Worm (Caenorhabditis elegans) whole organism, L3 larva: ENCODE results near the gene R11G10.4.

Experiments used
- R02D3.7 ChIP-seq: fragments of 150-350 bp; optimal IDR thresholded peaks from 2 replicates; lab custom pipeline; 2014; ENCODE audit warnings: missing biosample characterization, missing genetic modification characterization
- ZK546.5 ChIP-seq: sonication (generic microtip); optimal IDR thresholded peaks from 2 replicates; lab custom pipeline; 2017; ENCODE audit warnings: missing biosample characterization, missing genetic modification characterization
- aly-2 ChIP-seq: fragments of 150-350 bp; optimal IDR thresholded peaks from 2 replicates; lab custom pipeline; 2014; ENCODE audit warnings: missing biosample characterization, missing genetic modification characterization
- ama-1 ChIP-seq: fragments of 150-350 bp; optimal IDR thresholded peaks from 2 replicates; lab custom pipeline; 2018
- ceh-16 ChIP-seq: sonication (generic microtip); optimal IDR thresholded peaks from 2 replicates; lab custom pipeline; 2017; ENCODE audit warnings: missing biosample characterization, missing genetic modification characterization
- ceh-28 ChIP-seq: fragments of 150-350 bp; optimal IDR thresholded peaks from 2 replicates; lab custom pipeline; 2014; ENCODE audit warnings: missing biosample characterization, missing genetic modification reagents, missing genetic modification characterization
- ceh-82 ChIP-seq: fragments of 150-350 bp; optimal IDR thresholded peaks from 2 replicates; lab custom pipeline; 2014; ENCODE audit warnings: missing biosample characterization, missing genetic modification characterization
- ceh-9 ChIP-seq: sonication (generic microtip); optimal IDR thresholded peaks from 2 replicates; lab custom pipeline; 2018; ENCODE audit warnings: missing biosample characterization, missing genetic modification characterization
- daf-12 ChIP-seq: fragments of 150-350 bp; optimal IDR thresholded peaks from 2 replicates; lab custom pipeline; 2014; ENCODE audit warnings: missing biosample characterization, missing genetic modification reagents, missing genetic modification characterization
- egl-27 ChIP-seq: sonication (generic microtip); optimal IDR thresholded peaks from 4 replicates; lab custom pipeline; 2017; ENCODE audit warnings: missing biosample characterization, missing genetic modification reagents, missing genetic modification characterization
- egl-5 ChIP-seq: fragments of 150-350 bp; optimal IDR thresholded peaks from 2 replicates; lab custom pipeline; 2017; ENCODE audit warnings: missing biosample characterization, missing genetic modification reagents, missing genetic modification characterization, inconsistent platforms
- elt-1 ChIP-seq: fragments of 150-350 bp; optimal IDR thresholded peaks from 2 replicates; lab custom pipeline; 2014; ENCODE audit warnings: missing biosample characterization, missing genetic modification characterization
- elt-2 ChIP-seq: sonication (generic microtip); optimal IDR thresholded peaks from 2 replicates; lab custom pipeline; 2016; ENCODE audit warnings: missing genetic modification reagents, mild to moderate bottlenecking, missing genetic modification characterization, missing compliant biosample characterization
- elt-3 ChIP-seq, 3 experiments: fragments of 150-350 bp in 1 of 3; sonication (generic microtip) in 2 of 3; optimal IDR thresholded peaks; 2 replicates in 2 of 3; 4 replicates in 1 of 3; lab custom pipeline; 2014 to 2017; ENCODE audit warnings: missing biosample characterization in 3 of 3, missing genetic modification characterization in 3 of 3
- eor-1 ChIP-seq, 2 experiments: fragments of 150-350 bp; optimal IDR thresholded peaks; 2 replicates each; lab custom pipeline; 2014 to 2018; ENCODE audit warnings: missing biosample characterization in 2 of 2, missing genetic modification characterization in 2 of 2
- fkh-10 ChIP-seq: sonication (generic microtip); optimal IDR thresholded peaks from 2 replicates; lab custom pipeline; 2017; ENCODE audit warnings: missing biosample characterization, missing genetic modification reagents, missing genetic modification characterization
- fkh-2 ChIP-seq: fragments of 150-350 bp; optimal IDR thresholded peaks from 2 replicates; lab custom pipeline; 2014; ENCODE audit warnings: missing biosample characterization, missing genetic modification reagents, missing genetic modification characterization
- fos-1 ChIP-seq: fragments of 150-350 bp; optimal IDR thresholded peaks from 2 replicates; lab custom pipeline; 2014; ENCODE audit warnings: missing biosample characterization, missing genetic modification characterization
- hmg-11 ChIP-seq: sonication (generic microtip); optimal IDR thresholded peaks from 2 replicates; lab custom pipeline; 2016; ENCODE audit warnings: missing genetic modification characterization, missing compliant biosample characterization
- jun-1 ChIP-seq: fragments of 150-350 bp; optimal IDR thresholded peaks from 2 replicates; lab custom pipeline; 2014; ENCODE audit warnings: missing biosample characterization, missing genetic modification reagents, missing genetic modification characterization
- lin-15B ChIP-seq: fragments of 150-350 bp; optimal IDR thresholded peaks from 2 replicates; lab custom pipeline; 2014; ENCODE audit warnings: missing biosample characterization, missing genetic modification characterization
- lin-39 ChIP-seq: fragments of 150-350 bp; optimal IDR thresholded peaks from 2 replicates; lab custom pipeline; 2018; ENCODE audit warnings: missing biosample characterization, missing genetic modification reagents, missing genetic modification characterization
- lsy-12 ChIP-seq: sonication (generic microtip); optimal IDR thresholded peaks from 2 replicates; lab custom pipeline; 2016; ENCODE audit warnings: mild to moderate bottlenecking, missing genetic modification characterization, missing compliant biosample characterization
- mdl-1 ChIP-seq: fragments of 150-350 bp; optimal IDR thresholded peaks from 2 replicates; lab custom pipeline; 2014; ENCODE audit warnings: missing biosample characterization, missing genetic modification characterization
- mml-1 ChIP-seq: fragments of 150-350 bp; sonication (generic microtip); optimal IDR thresholded peaks from 3 replicates; lab custom pipeline; 2014; ENCODE audit warnings: missing biosample characterization, missing genetic modification characterization
- nfya-1 ChIP-seq: sonication (generic microtip); optimal IDR thresholded peaks from 2 replicates; lab custom pipeline; 2017; ENCODE audit warnings: missing genetic modification characterization, mild to moderate bottlenecking, missing compliant biosample characterization, antibody characterized with exemption, moderate library complexity; ENCODE audit not compliant: insufficient read depth
- nhr-11 ChIP-seq: fragments of 150-350 bp; optimal IDR thresholded peaks from 2 replicates; lab custom pipeline; 2014; ENCODE audit warnings: missing biosample characterization, missing genetic modification characterization
- nhr-12 ChIP-seq: fragments of 150-350 bp; optimal IDR thresholded peaks from 2 replicates; lab custom pipeline; 2014; ENCODE audit warnings: missing biosample characterization, missing genetic modification characterization
- nhr-23 ChIP-seq: fragments of 150-350 bp; optimal IDR thresholded peaks from 2 replicates; lab custom pipeline; 2014; ENCODE audit warnings: missing biosample characterization, missing genetic modification reagents, missing genetic modification characterization
- nhr-237 ChIP-seq: fragments of 150-350 bp; optimal IDR thresholded peaks from 2 replicates; lab custom pipeline; 2014; ENCODE audit warnings: missing biosample characterization, missing genetic modification characterization
- nhr-25 ChIP-seq: sonication (generic microtip); optimal IDR thresholded peaks from 2 replicates; lab custom pipeline; 2017; ENCODE audit warnings: missing biosample characterization, missing genetic modification characterization
- nhr-28 ChIP-seq: fragments of 150-350 bp; optimal IDR thresholded peaks from 2 replicates; lab custom pipeline; 2014; ENCODE audit warnings: missing biosample characterization, missing genetic modification characterization
- nhr-43 ChIP-seq: sonication (generic microtip); optimal IDR thresholded peaks from 2 replicates; lab custom pipeline; 2016; ENCODE audit warnings: mild to moderate bottlenecking, missing genetic modification characterization, missing compliant biosample characterization; ENCODE audit not compliant: poor library complexity, severe bottlenecking
- nhr-67 ChIP-seq: fragments of 150-350 bp; optimal IDR thresholded peaks from 2 replicates; lab custom pipeline; 2014; ENCODE audit warnings: missing biosample characterization, missing genetic modification characterization
- nhr-76 ChIP-seq: fragments of 150-350 bp; sonication (generic microtip); optimal IDR thresholded peaks from 5 replicates; lab custom pipeline; 2014; ENCODE audit warnings: missing biosample characterization, missing genetic modification characterization
- nhr-77 ChIP-seq: fragments of 150-350 bp; optimal IDR thresholded peaks from 2 replicates; lab custom pipeline; 2014; ENCODE audit warnings: missing biosample characterization, missing genetic modification characterization
- pha-4 ChIP-seq: fragments of 150-350 bp; optimal IDR thresholded peaks from 2 replicates; lab custom pipeline; 2014; ENCODE audit warnings: missing biosample characterization, missing genetic modification reagents, missing genetic modification characterization
- pqm-1 ChIP-seq: fragments of 150-350 bp; optimal IDR thresholded peaks from 2 replicates; lab custom pipeline; 2017; ENCODE audit warnings: missing biosample characterization, missing genetic modification characterization, inconsistent platforms
- sea-2 ChIP-seq: fragments of 150-350 bp; sonication (generic microtip); optimal IDR thresholded peaks from 4 replicates; lab custom pipeline; 2014; ENCODE audit warnings: missing biosample characterization, missing genetic modification reagents, missing genetic modification characterization
- skn-1 ChIP-seq: fragments of 150-350 bp; optimal IDR thresholded peaks from 2 replicates; lab custom pipeline; 2014; ENCODE audit warnings: missing biosample characterization, missing genetic modification characterization
- snpc-4 ChIP-seq: fragments of 150-350 bp; optimal IDR thresholded peaks from 2 replicates; lab custom pipeline; 2014; ENCODE audit warnings: missing biosample characterization, missing genetic modification characterization
- tbx-2 ChIP-seq: sonication (generic microtip); optimal IDR thresholded peaks from 2 replicates; lab custom pipeline; 2016; ENCODE audit warnings: mild to moderate bottlenecking, missing genetic modification characterization, missing compliant biosample characterization
- unc-39 ChIP-seq: sonication (generic microtip); optimal IDR thresholded peaks from 4 replicates; lab custom pipeline; 2017; ENCODE audit warnings: missing biosample characterization, missing genetic modification characterization
- unc-62 ChIP-seq: fragments of 150-350 bp; sonication (generic microtip); optimal IDR thresholded peaks from 4 replicates; lab custom pipeline; 2014; ENCODE audit warnings: missing biosample characterization, missing genetic modification reagents, missing genetic modification characterization
- zag-1 ChIP-seq: fragments of 150-350 bp; optimal IDR thresholded peaks from 2 replicates; lab custom pipeline; 2014; ENCODE audit warnings: missing biosample characterization, missing genetic modification characterization
- ztf-11 ChIP-seq: fragments of 150-350 bp; optimal IDR thresholded peaks from 2 replicates; lab custom pipeline; 2014; ENCODE audit warnings: missing biosample characterization, missing genetic modification characterization
- ztf-4 ChIP-seq: fragments of 150-350 bp; optimal IDR thresholded peaks from 2 replicates; lab custom pipeline; 2014; ENCODE audit warnings: missing biosample characterization, missing genetic modification characterization

The R11G10.4 gene

DNA sequence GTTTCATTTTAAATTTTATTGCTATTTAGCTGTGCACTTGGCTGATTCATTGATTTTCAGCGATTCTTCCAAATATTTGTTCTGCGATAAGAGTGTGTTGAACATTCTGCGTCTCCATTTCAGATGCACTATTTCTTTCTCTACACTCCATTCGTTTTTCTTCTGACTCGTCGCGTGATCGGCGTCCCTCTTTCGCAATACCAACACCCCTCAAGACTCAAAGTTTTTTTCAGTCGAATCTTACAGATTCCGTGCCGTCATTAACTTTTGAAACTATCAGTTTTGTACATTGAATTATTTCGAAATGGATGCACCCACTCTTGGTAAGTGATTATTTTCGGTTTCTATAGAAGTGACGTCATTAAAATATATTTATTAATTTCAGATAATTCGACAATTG is 43.4 kb upstream of the R11G10.4 start, which contains the start of gene frm-10 (continued):
- TF ChIP-seq skn-1 (tag; lab: Kevin White, UChicago): peak; percentile 28
- no peak for TF ChIP-seq ztf-4
- TF ChIP-seq elt-2 (tag; lab: Kevin White, UChicago): peak; percentile 89

- peak; percentile 9 for TF ChIP-seq elt-2 (tag; lab: Kevin White, UChicago)
- TF ChIP-seq ceh-9: no peak
- TF ChIP-seq elt-3 (tag; optimal IDR thresholded peaks at IDR 0.05; lab: Kevin White, UChicago): no peak
- TF ChIP-seq nhr-25 (tag; lab: Kevin White, UChicago): peak; percentile 34
- TF ChIP-seq ceh-16: no peak
- TF ChIP-seq skn-1 (tag; lab: Kevin White, UChicago): peak; percentile 49
- no peak for TF ChIP-seq fkh-10
- no peak for TF ChIP-seq egl-27 (tag; lab: Kevin White, UChicago)
- no peak for TF ChIP-seq ceh-82 (tag; lab: Kevin White, UChicago)
- TF ChIP-seq, all 47 proteins: peak for 3
These were observed 42.3 kb upstream of the R11G10.4 start for ce11 chrV:13464123-13464522.

DNA sequence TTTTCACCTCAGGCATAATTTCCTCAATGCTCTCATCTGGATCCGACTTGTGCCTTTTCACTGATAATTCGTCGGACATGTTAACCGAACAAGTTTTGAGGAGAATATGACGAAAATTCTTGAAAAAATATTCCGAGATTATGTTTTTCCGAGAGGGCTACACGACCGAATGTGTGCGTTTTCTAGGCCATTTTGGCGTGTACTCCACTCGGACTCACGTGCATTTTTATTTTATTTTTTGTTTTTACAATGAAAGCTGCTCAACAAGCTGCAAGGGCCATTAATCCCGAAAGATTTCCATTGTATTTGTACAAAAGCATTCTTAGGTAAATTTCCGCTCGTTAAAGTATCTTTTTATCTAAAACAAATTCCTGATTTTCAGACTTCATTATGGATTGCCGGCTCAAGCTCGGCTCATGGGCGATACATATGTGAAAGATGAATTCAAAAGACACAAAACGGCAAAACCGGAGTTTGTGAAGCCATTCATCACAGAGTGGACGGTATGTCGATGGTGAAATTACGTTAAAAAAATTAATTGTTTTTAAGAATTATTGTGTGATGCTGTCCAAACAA is 38.1 kb upstream of the R11G10.4 start, which contains the start of the genes F25H9.6 and F25H9.7:
Gene F25H9.6, minus strand, starts transcription at position 172 of the 576 bp plus-strand sequence.
Gene F25H9.7, plus strand, starts transcription at position 187 of the 576 bp plus-strand sequence.
- peak; percentile 95 for TF ChIP-seq nhr-43 (tag; lab: Kevin White, UChicago)
- peak; percentile 87 for TF ChIP-seq lsy-12 (tag; lab: Kevin White, UChicago)
- peak; percentile 9 for TF ChIP-seq ceh-28 (tag; lab: Kevin White, UChicago)
- TF ChIP-seq elt-3 (tag; optimal IDR thresholded peaks at IDR 0.05; lab: Kevin White, UChicago): no peak
- TF ChIP-seq pqm-1 (tag; lab: Kevin White, UChicago): peak; percentile 60
- peak; percentile 78 for TF ChIP-seq mdl-1
- peak; percentile 18 for TF ChIP-seq egl-27 (tag; lab: Kevin White, UChicago)
- TF ChIP-seq unc-62 (GFP tag; lab: Kevin White, UChicago): no peak
- no peak for TF ChIP-seq pha-4
- no peak for TF ChIP-seq daf-12
- peak; percentile 49 for TF ChIP-seq lin-39 (tag; lab: Kevin White, UChicago)
- TF ChIP-seq snpc-4 (tag; lab: Kevin White, UChicago): peak; percentile 72
- TF ChIP-seq jun-1: peak; percentile 54
- no peak for TF ChIP-seq aly-2 (tag; lab: Kevin White, UChicago)
- peak; percentile 48 for TF ChIP-seq skn-1 (tag; lab: Kevin White, UChicago)
- no peak for TF ChIP-seq zag-1 (tag; lab: Kevin White, UChicago)
- peak; percentile 76 for TF ChIP-seq lin-15B (tag; lab: Kevin White, UChicago)
- TF ChIP-seq elt-1 (tag; lab: Kevin White, UChicago): no peak
- peak; percentile 83 for TF ChIP-seq hmg-11 (tag; lab: Kevin White, UChicago)
- TF ChIP-seq nhr-12 (tag; lab: Kevin White, UChicago): no peak
- TF ChIP-seq sea-2 (GFP tag; lab: Kevin White, UChicago): no peak
- TF ChIP-seq ztf-4: no peak
- TF ChIP-seq nhr-11 (tag; lab: Kevin White, UChicago): no peak
- TF ChIP-seq nhr-237 (tag; lab: Kevin White, UChicago): no peak
- no peak for TF ChIP-seq nhr-67 (tag; lab: Kevin White, UChicago)
- TF ChIP-seq R02D3.7: peak; percentile 52
- TF ChIP-seq unc-39 (tag; lab: Kevin White, UChicago): no peak
- TF ChIP-seq ZK546.5: no peak
- no peak for TF ChIP-seq ceh-82 (tag; lab: Kevin White, UChicago)
- TF ChIP-seq ztf-11 (tag; lab: Kevin White, UChicago): no peak
- TF ChIP-seq nfya-1 (tag; lab: Kevin White, UChicago): peak; percentile 77
- TF ChIP-seq ama-1 (lab: Kevin White, UChicago): no peak
- TF ChIP-seq ceh-9: no peak
- peak; percentile 47 for TF ChIP-seq elt-2 (tag; lab: Kevin White, UChicago)
- TF ChIP-seq nhr-28 (tag; lab: Kevin White, UChicago): no peak
- TF ChIP-seq nhr-77 (tag; lab: Kevin White, UChicago): peak; percentile 27
- no peak for TF ChIP-seq nhr-76 (tag; lab: Kevin White, UChicago)
- peak; percentile 48 for TF ChIP-seq nhr-25 (tag; lab: Kevin White, UChicago)
- TF ChIP-seq fkh-10: no peak
- no peak for TF ChIP-seq mml-1
- TF ChIP-seq ceh-16: no peak
- TF ChIP-seq fos-1 (tag; lab: Kevin White, UChicago): no peak
- TF ChIP-seq egl-5 (tag; lab: Kevin White, UChicago): no peak
- TF ChIP-seq nhr-23 (tag; lab: Kevin White, UChicago): peak; percentile 56
- TF ChIP-seq eor-1 (tag; optimal IDR thresholded peaks at IDR 0.05; lab: Kevin White, UChicago): no peak
- TF ChIP-seq fkh-2: no peak
- TF ChIP-seq tbx-2 (tag; lab: Kevin White, UChicago): peak; percentile 39
